Fruit fly (Drosophila melanogaster) whole organism, embryonic: ENCODE results near the gene CG3032.

Experiments
- C15 ChIP-seq: fragments of 200-800 bp; sonication (Bioruptor generic); IDR thresholded peaks from 3 replicates; pipeline ENCODE4 v1.3.6; 2022; ENCODE audit warnings: missing biosample characterization, missing genetic modification characterization
- CG10209 ChIP-seq: fragments of 200-800 bp; sonication (Bioruptor generic); optimal IDR thresholded peaks from 3 replicates; lab custom pipeline; 2017; ENCODE audit warnings: missing biosample characterization, mild to moderate bottlenecking, missing genetic modification characterization, missing genetic modification reagents
- CG1024 ChIP-seq: fragments of 200-800 bp; sonication (Bioruptor generic); IDR thresholded peaks from 2 replicates; pipeline ENCODE4 v1.3.6; 2022; ENCODE audit warnings: missing biosample characterization, missing genetic modification characterization
- CG10979 ChIP-seq: fragments of 200-800 bp; sonication (Bioruptor generic); optimal IDR thresholded peaks from 2 replicates; lab custom pipeline; 2018; ENCODE audit warnings: missing biosample characterization, mild to moderate bottlenecking, missing genetic modification characterization, moderate library complexity
- CG11456 ChIP-seq: fragments of 200-800 bp; sonication (Bioruptor generic); IDR thresholded peaks from 3 replicates; pipeline ENCODE4 v1.3.6; 2022; ENCODE audit warnings: missing biosample characterization, missing genetic modification characterization
- CG12299 ChIP-seq: fragments of 200-800 bp; sonication (Bioruptor generic); optimal IDR thresholded peaks from 2 replicates; lab custom pipeline; 2018; ENCODE audit warnings: missing biosample characterization, mild to moderate bottlenecking, missing genetic modification characterization
- CG12659 ChIP-seq: fragments of 200-800 bp; sonication (Bioruptor generic); optimal IDR thresholded peaks from 3 replicates; lab custom pipeline; 2017; ENCODE audit warnings: mild to moderate bottlenecking, missing biosample characterization, missing genetic modification reagents, missing genetic modification characterization
- CG13424 ChIP-seq: fragments of 200-800 bp; sonication (Bioruptor generic); optimal IDR thresholded peaks from 2 replicates; lab custom pipeline; 2019; ENCODE audit warnings: missing biosample characterization, mild to moderate bottlenecking, missing genetic modification characterization, moderate library complexity
- CG1647 ChIP-seq: fragments of 200-800 bp; sonication (Bioruptor generic); optimal IDR thresholded peaks from 3 replicates; lab custom pipeline; 2016; ENCODE audit warnings: missing biosample characterization, missing genetic modification characterization
- CG17186 ChIP-seq: fragments of 200-800 bp; sonication (Bioruptor generic); optimal IDR thresholded peaks from 3 replicates; lab custom pipeline; 2017; ENCODE audit warnings: missing biosample characterization, missing genetic modification reagents, missing genetic modification characterization
- CG17385 ChIP-seq: fragments of 200-800 bp; sonication (Bioruptor generic); optimal IDR thresholded peaks from 3 replicates; lab custom pipeline; 2018; ENCODE audit warnings: missing biosample characterization, mild to moderate bottlenecking, missing genetic modification characterization
- CG17829 ChIP-seq: fragments of 200-800 bp; optimal IDR thresholded peaks from 2 replicates; lab custom pipeline; 2019; ENCODE audit warnings: missing biosample characterization, mild to moderate bottlenecking, missing genetic modification characterization, moderate library complexity
- CG2199 ChIP-seq: fragments of 200-800 bp; sonication (Bioruptor generic); IDR thresholded peaks from 3 replicates; pipeline ENCODE4 v1.3.6; 2022; ENCODE audit warnings: missing biosample characterization, missing genetic modification characterization
- CG30403 ChIP-seq: fragments of 200-800 bp; sonication (Bioruptor generic); optimal IDR thresholded peaks from 3 replicates; lab custom pipeline; 2016; ENCODE audit warnings: missing biosample characterization, missing genetic modification characterization
- CG3281 ChIP-seq: fragments of 200-800 bp; sonication (Bioruptor generic); optimal IDR thresholded peaks from 3 replicates; lab custom pipeline; 2017; ENCODE audit warnings: missing biosample characterization, mild to moderate bottlenecking, missing genetic modification characterization
- CG33213 ChIP-seq: fragments of 200-800 bp; sonication (Bioruptor generic); optimal IDR thresholded peaks from 3 replicates; lab custom pipeline; 2016; ENCODE audit warnings: missing biosample characterization, missing genetic modification characterization
- CG34376 ChIP-seq: fragments of 200-800 bp; sonication (Bioruptor generic); optimal IDR thresholded peaks from 2 replicates; lab custom pipeline; 2018; ENCODE audit warnings: missing biosample characterization, mild to moderate bottlenecking, missing genetic modification characterization
- CG34422 ChIP-seq: fragments of 200-800 bp; sonication (Bioruptor generic); IDR thresholded peaks from 3 replicates; pipeline ENCODE4 v1.3.6; 2022; ENCODE audit warnings: missing biosample characterization, missing genetic modification characterization
- CG3847 ChIP-seq: fragments of 200-800 bp; sonication (Bioruptor generic); IDR thresholded peaks from 2 replicates; pipeline ENCODE4 v1.3.6; 2022; ENCODE audit warnings: missing biosample characterization, missing genetic modification characterization
- CG4282 ChIP-seq: fragments of 200-800 bp; sonication (Bioruptor generic); optimal IDR thresholded peaks from 2 replicates; lab custom pipeline; 2016; ENCODE audit warnings: missing biosample characterization, missing genetic modification characterization
- CG43689 ChIP-seq: fragments of 200-800 bp; sonication (Bioruptor generic); IDR thresholded peaks from 2 replicates; pipeline ENCODE4 v1.3.6; 2022; ENCODE audit warnings: missing biosample characterization, missing genetic modification characterization
- CG4404 ChIP-seq: fragments of 200-800 bp; sonication (Bioruptor generic); IDR thresholded peaks from 2 replicates; pipeline ENCODE4 v1.3.6; 2022; ENCODE audit warnings: missing biosample characterization, missing genetic modification characterization
- CG6683 ChIP-seq: fragments of 200-800 bp; sonication (Bioruptor generic); optimal IDR thresholded peaks from 2 replicates; lab custom pipeline; 2017; ENCODE audit warnings: missing biosample characterization, mild to moderate bottlenecking, missing genetic modification characterization, missing genetic modification reagents
- CG6791 ChIP-seq: fragments of 200-800 bp; sonication (Bioruptor generic); IDR thresholded peaks from 3 replicates; pipeline ENCODE4 v1.3.6; 2022; ENCODE audit warnings: missing biosample characterization, missing genetic modification characterization; ENCODE audit not compliant: partially characterized antibody
- CG7745 ChIP-seq: fragments of 200-800 bp; sonication (Bioruptor generic); optimal IDR thresholded peaks from 2 replicates; lab custom pipeline; 2018; ENCODE audit warnings: missing biosample characterization, mild to moderate bottlenecking, missing genetic modification characterization, moderate library complexity
- CG8290 ChIP-seq, 3 experiments: fragments of 200-800 bp; sonication (Bioruptor generic); optimal IDR thresholded peaks; 2 replicates each; lab custom pipeline; 2016 to 2019; ENCODE audit warnings: missing biosample characterization in 3 of 3, missing genetic modification characterization in 3 of 3, mild to moderate bottlenecking in 2 of 3, moderate library complexity in 1 of 3
- CG9437 ChIP-seq: fragments of 200-800 bp; sonication (Bioruptor generic); optimal IDR thresholded peaks from 2 replicates; lab custom pipeline; 2018; ENCODE audit warnings: missing biosample characterization, mild to moderate bottlenecking, missing genetic modification characterization
- Drgx ChIP-seq: fragments of 200-800 bp; sonication (Bioruptor generic); IDR thresholded peaks from 2 replicates; pipeline ENCODE4 v1.3.6; 2022; ENCODE audit warnings: missing biosample characterization, missing genetic modification characterization
- HmgD ChIP-seq: fragments of 200-800 bp; sonication (Bioruptor generic); optimal IDR thresholded peaks from 3 replicates; lab custom pipeline; 2016; ENCODE audit warnings: missing biosample characterization, missing genetic modification characterization
- Mes4 ChIP-seq: fragments of 200-800 bp; sonication (Bioruptor generic); optimal IDR thresholded peaks from 2 replicates; lab custom pipeline; 2016; ENCODE audit warnings: missing biosample characterization, missing genetic modification characterization
- Rfx ChIP-seq: fragments of 200-800 bp; sonication (Bioruptor generic); IDR thresholded peaks from 2 replicates; pipeline ENCODE4 v1.3.6; 2022; ENCODE audit warnings: missing biosample characterization, missing genetic modification characterization
- Sry-β ChIP-seq: fragments of 200-800 bp; sonication (Bioruptor generic); optimal IDR thresholded peaks from 2 replicates; lab custom pipeline; 2018; ENCODE audit warnings: missing biosample characterization, mild to moderate bottlenecking, missing genetic modification characterization, moderate library complexity
- cas ChIP-seq: fragments of 200-800 bp; sonication (Bioruptor generic); IDR thresholded peaks from 2 replicates; pipeline ENCODE4 v1.3.6; 2022; ENCODE audit warnings: missing biosample characterization, missing genetic modification characterization
- crp ChIP-seq, 2 experiments: fragments of 200-800 bp; sonication (Bioruptor generic); optimal IDR thresholded peaks; 2 replicates in 1 of 2; 3 replicates in 1 of 2; lab custom pipeline; 2017; ENCODE audit warnings: missing biosample characterization in 2 of 2, missing genetic modification characterization in 2 of 2, mild to moderate bottlenecking in 1 of 2, moderate library complexity in 1 of 2
- exex ChIP-seq: fragments of 200-800 bp; sonication (Bioruptor generic); optimal IDR thresholded peaks from 4 replicates; lab custom pipeline; 2018; ENCODE audit warnings: missing biosample characterization, mild to moderate bottlenecking, missing genetic modification characterization, moderate library complexity
- fd96Cb ChIP-seq: fragments of 200-800 bp; sonication (Bioruptor generic); optimal IDR thresholded peaks from 2 replicates; lab custom pipeline; 2018; ENCODE audit warnings: missing biosample characterization, mild to moderate bottlenecking, missing genetic modification characterization, moderate library complexity
- jing ChIP-seq: fragments of 200-800 bp; sonication (Bioruptor generic); optimal IDR thresholded peaks from 2 replicates; lab custom pipeline; 2018; ENCODE audit warnings: missing biosample characterization, mild to moderate bottlenecking, missing genetic modification characterization
- jumu ChIP-seq: fragments of 200-800 bp; sonication (Bioruptor generic); optimal IDR thresholded peaks from 3 replicates; lab custom pipeline; 2016; ENCODE audit warnings: missing biosample characterization, missing genetic modification characterization
- kni ChIP-seq: fragments of 200-800 bp; sonication (Bioruptor generic); optimal IDR thresholded peaks from 3 replicates; lab custom pipeline; 2017; ENCODE audit warnings: mild to moderate bottlenecking, missing biosample characterization, missing genetic modification reagents, missing genetic modification characterization
- lilli ChIP-seq: fragments of 200-800 bp; sonication (Bioruptor generic); optimal IDR thresholded peaks from 3 replicates; lab custom pipeline; 2016; ENCODE audit warnings: missing biosample characterization, missing genetic modification characterization
- mirr ChIP-seq: fragments of 200-800 bp; sonication (Bioruptor generic); optimal IDR thresholded peaks from 3 replicates; lab custom pipeline; 2018; ENCODE audit warnings: missing biosample characterization, mild to moderate bottlenecking, missing genetic modification characterization
- nmo ChIP-seq: fragments of 200-800 bp; sonication (Bioruptor generic); optimal IDR thresholded peaks from 2 replicates; lab custom pipeline; 2018; ENCODE audit warnings: missing biosample characterization, mild to moderate bottlenecking, missing genetic modification characterization, moderate library complexity
- peb ChIP-seq: fragments of 200-800 bp; sonication (Bioruptor generic); IDR thresholded peaks from 2 replicates; pipeline ENCODE4 v1.3.6; 2022; ENCODE audit warnings: missing biosample characterization, missing genetic modification characterization
- psq ChIP-seq: fragments of 200-800 bp; sonication (Bioruptor generic); optimal IDR thresholded peaks from 2 replicates; lab custom pipeline; 2017; ENCODE audit warnings: missing biosample characterization, missing genetic modification characterization
- ro ChIP-seq: fragments of 200-800 bp; sonication (Bioruptor generic); IDR thresholded peaks from 2 replicates; pipeline ENCODE4 v1.3.6; 2022; ENCODE audit warnings: missing biosample characterization, missing genetic modification characterization
- salm ChIP-seq: fragments of 200-800 bp; sonication (Bioruptor generic); optimal IDR thresholded peaks from 2 replicates; lab custom pipeline; 2018; ENCODE audit warnings: missing biosample characterization, mild to moderate bottlenecking, missing genetic modification characterization
- sens-2 ChIP-seq: fragments of 200-800 bp; sonication (Bioruptor generic); IDR thresholded peaks from 2 replicates; pipeline ENCODE4 v1.3.6; 2022; ENCODE audit warnings: missing biosample characterization, missing genetic modification characterization
- sima ChIP-seq: fragments of 200-800 bp; sonication (Bioruptor generic); optimal IDR thresholded peaks from 2 replicates; lab custom pipeline; 2016; ENCODE audit warnings: missing biosample characterization, missing genetic modification characterization
- stwl ChIP-seq: fragments of 200-800 bp; sonication (Bioruptor generic); optimal IDR thresholded peaks from 3 replicates; lab custom pipeline; 2018; ENCODE audit warnings: missing biosample characterization, mild to moderate bottlenecking, missing genetic modification characterization, moderate library complexity
- vnd ChIP-seq: fragments of 200-800 bp; sonication (Bioruptor generic); IDR thresholded peaks from 3 replicates; pipeline ENCODE4 v1.3.6; 2022; ENCODE audit warnings: missing biosample characterization, missing genetic modification characterization; ENCODE audit not compliant: partially characterized antibody

CG3032 gene

DNA sequence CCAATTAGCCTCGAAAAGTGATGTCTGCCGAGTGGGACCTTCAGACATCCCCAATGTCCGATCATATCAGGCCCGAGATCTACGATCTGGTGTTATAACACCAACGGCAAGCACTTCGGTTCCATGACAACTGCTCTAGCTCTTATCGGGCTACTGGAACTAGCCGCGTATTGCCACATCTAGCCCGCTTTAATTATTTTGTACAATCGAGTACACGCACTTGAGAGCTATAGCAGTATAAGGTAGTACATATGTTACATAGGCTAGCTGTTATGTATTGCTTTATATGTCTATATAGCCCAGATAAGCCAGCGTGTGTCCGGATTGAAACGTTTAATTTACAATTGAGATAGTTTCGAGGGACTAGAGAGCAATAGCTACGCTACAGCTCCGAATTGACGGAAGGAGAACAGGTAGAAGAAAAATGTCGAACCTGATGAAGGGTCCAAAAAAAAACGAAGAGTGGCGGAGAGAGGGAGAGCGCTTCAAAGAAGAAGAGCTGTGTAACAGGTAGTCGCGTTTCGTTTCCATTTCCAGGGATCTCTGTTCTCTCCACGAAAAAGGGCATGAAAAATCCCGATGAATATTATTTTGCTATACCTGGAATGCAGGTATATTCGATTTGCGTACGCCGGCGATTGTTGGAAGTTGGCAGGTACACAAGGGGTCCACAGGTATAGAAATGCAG lies 16.6 kb downstream of the CG3032 start (continued):
- TF ChIP-seq CG30403 (GFP tag; lab: Kevin White, UChicago) (no peak), CG12659 (no peak), mirr (GFP tag; lab: Kevin White, UChicago) (peak; percentile 96), Mes4 (no peak), CG6683 (GFP tag; lab: Kevin White, UChicago) (no peak), nmo (GFP tag; lab: Kevin White, UChicago) (no peak), Rfx (GFP tag; lab: Robert Waterston, UW) (no peak), HmgD (GFP tag; lab: Kevin White, UChicago) (no peak), CG10209 (GFP tag; lab: Kevin White, UChicago) (no peak), CG34422 (no peak), C15 (GFP tag; lab: Robert Waterston, UW) (no peak), CG4404 (GFP tag; lab: Robert Waterston, UW) (no peak), Drgx (GFP tag; lab: Robert Waterston, UW) (no peak), CG7745 (no peak), stwl (tag; lab: Kevin White, UChicago) (no peak), CG8290 (GFP tag; optimal IDR thresholded peaks at IDR 0.05; lab: Kevin White, UChicago) (peak; percentile 4), CG8290 (tag; optimal IDR thresholded peaks at IDR 0.05; lab: Kevin White, UChicago) (peak in 1 of 2 experiments; percentile 44), CG11456 (GFP tag; lab: Robert Waterston, UW) (no peak), Sry-β (GFP tag; lab: Kevin White, UChicago) (no peak), CG33213 (no peak), CG17829 (tag; lab: Kevin White, UChicago) (no peak), crp (GFP tag; optimal IDR thresholded peaks at IDR 0.05; lab: Kevin White, UChicago) (no peak), CG4282 (GFP tag; lab: Kevin White, UChicago) (no peak), jing (no peak), cas (GFP tag; lab: Robert Waterston, UW) (no peak), exex (tag; lab: Kevin White, UChicago) (peak; percentile 97), ro (GFP tag; lab: Robert Waterston, UW) (no peak), CG6791 (GFP tag; lab: Robert Waterston, UW) (no peak), sens-2 (no peak), CG10979 (tag; lab: Kevin White, UChicago) (no peak), psq (GFP tag; lab: Kevin White, UChicago) (no peak), kni (GFP tag; lab: Kevin White, UChicago) (peak; percentile 68), CG43689 (GFP tag; lab: Robert Waterston, UW) (no peak), CG1024 (GFP tag; lab: Robert Waterston, UW) (no peak), jumu (GFP tag; lab: Kevin White, UChicago) (no peak), fd96Cb (tag; lab: Kevin White, UChicago) (no peak), CG17385 (GFP tag; lab: Kevin White, UChicago) (peak; percentile 83), CG3847 (no peak), sima (GFP tag; lab: Kevin White, UChicago) (no peak), peb (GFP tag; lab: Robert Waterston, UW) (no peak), CG9437 (GFP tag; lab: Kevin White, UChicago) (no peak), CG3281 (no peak), CG13424 (tag; lab: Kevin White, UChicago) (no peak), salm (no peak), CG2199 (GFP tag; lab: Robert Waterston, UW) (0 out of 3 replicates have a peak, but pooled peaks have one; percentile 19), CG34376 (GFP tag; lab: Kevin White, UChicago) (peak; percentile 92), vnd (GFP tag; lab: Robert Waterston, UW) (peak; percentile 40; the same call in 2 of the 3 replicates), CG17186 (GFP tag; lab: Kevin White, UChicago) (no peak), CG1647 (GFP tag; lab: Kevin White, UChicago) (no peak), CG12299 (tag; lab: Kevin White, UChicago) (no peak), lilli (GFP tag; lab: Kevin White, UChicago) (no peak)
